Fruit fly (Drosophila melanogaster) whole organism, embryonic: ENCODE measurements around the gene Catsup.

Source experiments
- B-H2 ChIP-seq: fragments of 200-800 bp; sonication (Bioruptor generic); optimal IDR thresholded peaks from 2 replicates; lab custom pipeline; 2018; ENCODE audit warnings: missing biosample characterization, mild to moderate bottlenecking, missing genetic modification characterization
- Bgb ChIP-seq: fragments of 200-800 bp; sonication (Bioruptor generic); IDR thresholded peaks from 2 replicates; pipeline ENCODE4 v1.3.6; 2022; ENCODE audit warnings: missing biosample characterization, missing genetic modification characterization; ENCODE audit not compliant: partially characterized antibody
- Bteb2 ChIP-seq: fragments of 200-800 bp; sonication (Bioruptor generic); optimal IDR thresholded peaks from 2 replicates; lab custom pipeline; 2016; ENCODE audit warnings: missing biosample characterization, missing genetic modification characterization
- C15 ChIP-seq: fragments of 200-800 bp; sonication (Bioruptor generic); IDR thresholded peaks from 3 replicates; pipeline ENCODE4 v1.3.6; 2022; ENCODE audit warnings: missing biosample characterization, missing genetic modification characterization
- CG10267 ChIP-seq: fragments of 200-800 bp; sonication (Bioruptor generic); optimal IDR thresholded peaks from 2 replicates; lab custom pipeline; 2018; ENCODE audit warnings: missing biosample characterization, mild to moderate bottlenecking, missing genetic modification characterization, moderate library complexity
- CG11093 ChIP-seq: fragments of 200-800 bp; sonication (Bioruptor generic); IDR thresholded peaks from 3 replicates; pipeline ENCODE4 v1.3.6; 2022; ENCODE audit warnings: missing biosample characterization, missing genetic modification characterization
- CG12236 ChIP-seq: fragments of 200-800 bp; sonication (Bioruptor generic); optimal IDR thresholded peaks from 2 replicates; lab custom pipeline; 2016; ENCODE audit warnings: missing biosample characterization, missing genetic modification characterization
- CG12299 ChIP-seq: fragments of 200-800 bp; sonication (Bioruptor generic); optimal IDR thresholded peaks from 2 replicates; lab custom pipeline; 2018; ENCODE audit warnings: missing biosample characterization, mild to moderate bottlenecking, missing genetic modification characterization
- CG12659 ChIP-seq: fragments of 200-800 bp; sonication (Bioruptor generic); optimal IDR thresholded peaks from 3 replicates; lab custom pipeline; 2017; ENCODE audit warnings: mild to moderate bottlenecking, missing biosample characterization, missing genetic modification reagents, missing genetic modification characterization
- CG30431 ChIP-seq: fragments of 200-800 bp; sonication (Bioruptor generic); optimal IDR thresholded peaks from 2 replicates; lab custom pipeline; 2017; ENCODE audit warnings: missing biosample characterization, missing genetic modification characterization
- CG31224 ChIP-seq: fragments of 200-800 bp; sonication (Bioruptor generic); IDR thresholded peaks from 2 replicates; pipeline ENCODE4 v1.3.6; 2022; ENCODE audit warnings: missing biosample characterization, missing genetic modification characterization
- CG4424 ChIP-seq: fragments of 200-800 bp; sonication (Bioruptor generic); optimal IDR thresholded peaks from 3 replicates; lab custom pipeline; 2016; ENCODE audit warnings: missing biosample characterization, missing genetic modification characterization
- CG4617 ChIP-seq: fragments of 200-800 bp; sonication (Bioruptor generic); optimal IDR thresholded peaks from 3 replicates; lab custom pipeline; 2016; ENCODE audit warnings: missing biosample characterization, missing genetic modification characterization, borderline replicate concordance
- CG8290 ChIP-seq, 3 experiments: fragments of 200-800 bp; sonication (Bioruptor generic); optimal IDR thresholded peaks; 2 replicates each; lab custom pipeline; 2016 to 2019; ENCODE audit warnings: missing biosample characterization in 3 of 3, missing genetic modification characterization in 3 of 3, mild to moderate bottlenecking in 2 of 3, moderate library complexity in 1 of 3
- CG8359 ChIP-seq: fragments of 200-800 bp; sonication (Bioruptor generic); optimal IDR thresholded peaks from 2 replicates; lab custom pipeline; 2017; ENCODE audit warnings: missing biosample characterization, mild to moderate bottlenecking, missing genetic modification characterization, borderline replicate concordance
- CG8765 ChIP-seq: fragments of 200-800 bp; sonication (Bioruptor generic); IDR thresholded peaks from 2 replicates; pipeline ENCODE4 v1.3.6; 2022; ENCODE audit warnings: missing biosample characterization, missing genetic modification characterization
- E2f2 ChIP-seq: fragments of 200-800 bp; sonication (Bioruptor generic); IDR thresholded peaks from 2 replicates; pipeline ENCODE4 v1.3.6; 2022; ENCODE audit warnings: missing biosample characterization, missing genetic modification characterization
- HmgZ ChIP-seq: fragments of 200-800 bp; sonication (Bioruptor generic); optimal IDR thresholded peaks from 2 replicates; lab custom pipeline; 2018; ENCODE audit warnings: missing biosample characterization, mild to moderate bottlenecking, missing genetic modification characterization
- Hr78 ChIP-seq, 2 experiments: fragments of 200-800 bp in 1 of 2; fragments of >200 bp in 1 of 2; sonication (Bioruptor generic) in 1 of 2; optimal IDR thresholded peaks; 2 replicates each; lab custom pipeline; 2017 to 2019; ENCODE audit warnings: missing biosample characterization in 2 of 2, missing genetic modification characterization in 2 of 2, mild to moderate bottlenecking in 1 of 2, moderate library complexity in 1 of 2
- Kr ChIP-seq: fragments of 200-800 bp; sonication (Bioruptor generic); optimal IDR thresholded peaks from 2 replicates; lab custom pipeline; 2017; ENCODE audit warnings: missing biosample characterization, mild to moderate bottlenecking, missing genetic modification characterization
- Myb ChIP-seq: fragments of 200-800 bp; sonication (Bioruptor generic); optimal IDR thresholded peaks from 2 replicates; lab custom pipeline; 2016; ENCODE audit warnings: missing biosample characterization, missing genetic modification characterization
- Nf-YB ChIP-seq: fragments of 200-800 bp; sonication (Bioruptor generic); optimal IDR thresholded peaks from 3 replicates; lab custom pipeline; 2019; ENCODE audit warnings: missing biosample characterization, mild to moderate bottlenecking, missing genetic modification characterization, moderate library complexity
- NfI ChIP-seq: fragments of 200-800 bp; sonication (Bioruptor generic); optimal IDR thresholded peaks from 3 replicates; lab custom pipeline; 2018; ENCODE audit warnings: missing biosample characterization, mild to moderate bottlenecking, missing genetic modification characterization, moderate library complexity
- Opbp ChIP-seq: fragments of 200-800 bp; sonication (Bioruptor generic); IDR thresholded peaks from 3 replicates; pipeline ENCODE4 v1.3.6; 2022; ENCODE audit warnings: missing biosample characterization, missing genetic modification characterization; ENCODE audit not compliant: partially characterized antibody
- Six4 ChIP-seq: fragments of 200-800 bp; sonication (Bioruptor generic); optimal IDR thresholded peaks from 2 replicates; lab custom pipeline; 2016; ENCODE audit warnings: missing biosample characterization, missing genetic modification characterization
- ac ChIP-seq: fragments of 200-800 bp; sonication (Bioruptor generic); optimal IDR thresholded peaks from 3 replicates; lab custom pipeline; 2017; ENCODE audit warnings: missing biosample characterization, mild to moderate bottlenecking, missing genetic modification characterization
- al ChIP-seq: fragments of 200-800 bp; sonication (Bioruptor generic); IDR thresholded peaks from 2 replicates; pipeline ENCODE4 v1.3.6; 2022; ENCODE audit warnings: missing biosample characterization, missing genetic modification characterization
- ash1 ChIP-seq: fragments of 200-800 bp; sonication (Bioruptor generic); optimal IDR thresholded peaks from 2 replicates; lab custom pipeline; 2018; ENCODE audit warnings: missing biosample characterization, mild to moderate bottlenecking, missing genetic modification characterization
- croc ChIP-seq: fragments of 200-800 bp; sonication (Bioruptor generic); conservative IDR thresholded peaks from 3 replicates; pipeline ENCODE4 v1.3.6; 2022; ENCODE audit warnings: missing biosample characterization, missing genetic modification characterization
- da ChIP-seq: fragments of 200-800 bp; sonication (Bioruptor generic); optimal IDR thresholded peaks from 2 replicates; lab custom pipeline; 2016; ENCODE audit warnings: missing biosample characterization, missing genetic modification characterization
- dimm ChIP-seq: fragments of 200-800 bp; sonication (Bioruptor generic); IDR thresholded peaks from 2 replicates; pipeline ENCODE4 v1.3.6; 2022; ENCODE audit warnings: missing biosample characterization, missing genetic modification characterization
- eyg ChIP-seq: fragments of 200-800 bp; sonication (Bioruptor generic); optimal IDR thresholded peaks from 3 replicates; lab custom pipeline; 2016; ENCODE audit warnings: missing biosample characterization, missing genetic modification characterization
- gfzf ChIP-seq: fragments of 200-800 bp; sonication (Bioruptor generic); optimal IDR thresholded peaks from 2 replicates; lab custom pipeline; 2016; ENCODE audit warnings: missing biosample characterization, mild to moderate bottlenecking, missing genetic modification characterization, moderate library complexity
- grau ChIP-seq: fragments of 200-800 bp; optimal IDR thresholded peaks from 3 replicates; lab custom pipeline; 2019; ENCODE audit warnings: missing biosample characterization, mild to moderate bottlenecking, missing genetic modification characterization, moderate library complexity
- hb ChIP-seq: fragments of 200-800 bp; sonication (Bioruptor generic); IDR thresholded peaks from 3 replicates; pipeline ENCODE4 v1.3.6; 2022; ENCODE audit warnings: missing biosample characterization, missing genetic modification characterization; ENCODE audit not compliant: partially characterized antibody
- hkb ChIP-seq, 2 experiments: fragments of 200-800 bp in 1 of 2; fragments of >200 bp in 1 of 2; sonication (Bioruptor generic) in 1 of 2; IDR thresholded peaks in 1 of 2; optimal IDR thresholded peaks in 1 of 2; 2 replicates each; pipeline versions ENCODE4 v1.3.6 to Lab custom; 2017 to 2022; ENCODE audit warnings: missing biosample characterization in 1 of 2, missing genetic modification characterization in 1 of 2
- lmd ChIP-seq: fragments of 200-800 bp; sonication (Bioruptor generic); IDR thresholded peaks from 2 replicates; pipeline ENCODE4 v1.3.6; 2022; ENCODE audit warnings: missing biosample characterization, missing genetic modification characterization
- mam ChIP-seq: fragments of 200-800 bp; sonication (Bioruptor generic); optimal IDR thresholded peaks from 3 replicates; lab custom pipeline; 2016; ENCODE audit warnings: missing biosample characterization, missing genetic modification characterization
- odd ChIP-seq: fragments of 200-800 bp; sonication (Bioruptor generic); optimal IDR thresholded peaks from 2 replicates; lab custom pipeline; 2017; ENCODE audit warnings: missing biosample characterization, mild to moderate bottlenecking, missing genetic modification characterization
- onecut ChIP-seq: fragments of 200-800 bp; sonication (Bioruptor generic); IDR thresholded peaks from 2 replicates; pipeline ENCODE4 v1.3.6; 2022; ENCODE audit warnings: missing biosample characterization, missing genetic modification characterization
- pfk ChIP-seq: fragments of 200-800 bp; sonication (Bioruptor generic); optimal IDR thresholded peaks from 2 replicates; lab custom pipeline; 2018; ENCODE audit warnings: missing biosample characterization, mild to moderate bottlenecking, missing genetic modification characterization, moderate library complexity
- phol ChIP-seq: fragments of 200-800 bp; sonication (Bioruptor generic); optimal IDR thresholded peaks from 3 replicates; lab custom pipeline; 2018; ENCODE audit warnings: missing biosample characterization, mild to moderate bottlenecking, missing genetic modification characterization, moderate library complexity
- run ChIP-seq: fragments of 200-800 bp; sonication (Bioruptor generic); optimal IDR thresholded peaks from 3 replicates; lab custom pipeline; 2018; ENCODE audit warnings: missing biosample characterization, mild to moderate bottlenecking, missing genetic modification characterization
- slbo ChIP-seq: fragments of 200-800 bp; sonication (Bioruptor generic); IDR thresholded peaks from 2 replicates; pipeline ENCODE4 v1.3.6; 2022; ENCODE audit warnings: missing biosample characterization, missing genetic modification characterization
- sob ChIP-seq: fragments of 200-800 bp; sonication (Bioruptor generic); IDR thresholded peaks from 2 replicates; pipeline ENCODE4 v1.3.6; 2022; ENCODE audit warnings: missing biosample characterization, missing genetic modification characterization
- sqz ChIP-seq: fragments of 200-800 bp; sonication (Bioruptor generic); optimal IDR thresholded peaks from 3 replicates; lab custom pipeline; 2018; ENCODE audit warnings: missing biosample characterization, mild to moderate bottlenecking, missing genetic modification characterization
- zen ChIP-seq: fragments of 200-800 bp; sonication (Bioruptor generic); optimal IDR thresholded peaks from 3 replicates; lab custom pipeline; 2018; ENCODE audit warnings: missing biosample characterization, mild to moderate bottlenecking, missing genetic modification characterization, moderate library complexity
- zfh2 ChIP-seq: fragments of 200-800 bp; sonication (Bioruptor generic); optimal IDR thresholded peaks from 2 replicates; lab custom pipeline; 2016; ENCODE audit warnings: missing biosample characterization, missing genetic modification characterization

The Catsup gene

DNA sequence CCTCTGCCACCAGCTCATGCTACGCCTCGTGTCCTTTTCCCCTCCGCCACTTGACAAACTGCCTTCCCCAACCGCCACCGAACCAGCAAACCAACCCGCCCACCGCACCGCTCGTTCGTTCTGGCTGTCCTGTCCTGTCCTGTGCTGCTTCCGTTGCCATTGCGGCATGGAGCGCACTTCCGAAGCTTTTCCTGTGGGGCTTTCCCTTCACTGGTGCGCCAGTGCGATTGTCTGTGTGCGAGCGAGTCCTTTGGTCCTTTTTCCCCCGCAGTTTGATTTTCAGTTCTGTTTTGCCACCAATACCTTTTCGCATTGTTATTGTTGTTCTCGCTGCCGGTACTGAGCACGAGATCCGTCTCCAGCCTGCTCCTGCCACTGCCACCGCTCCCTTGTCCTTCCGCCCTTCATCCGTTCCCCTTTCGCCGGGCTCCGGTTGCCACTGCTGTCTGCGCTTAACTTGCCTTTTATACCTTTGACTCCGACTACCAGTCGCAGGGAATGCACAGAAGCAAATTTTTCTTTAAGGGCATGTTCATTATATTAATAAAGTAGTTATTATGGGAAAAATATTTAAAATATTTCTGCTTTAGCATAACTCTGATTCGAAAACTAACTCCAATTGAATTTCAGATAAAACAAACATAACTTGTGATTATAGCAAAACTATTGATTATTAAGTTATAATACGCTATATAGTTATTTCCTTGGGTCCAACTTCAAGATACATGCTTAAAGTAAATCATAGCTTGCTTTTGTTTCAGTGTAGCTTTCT lies 17.5 kb upstream of the Catsup start (continued):
- TF ChIP-seq CG4424 (GFP tag; lab: Kevin White, UChicago): peak; percentile 43
- TF ChIP-seq E2f2 (GFP tag; lab: Robert Waterston, UW): peak; percentile 25; the same call in 1 of the 2 replicates
- TF ChIP-seq zfh2: no peak
- TF ChIP-seq CG31224: no peak
- TF ChIP-seq sqz: peak; percentile 39
- TF ChIP-seq C15 (GFP tag; lab: Robert Waterston, UW): no peak
- TF ChIP-seq ash1 (GFP tag; lab: Kevin White, UChicago): no peak
- TF ChIP-seq CG11093 (GFP tag; lab: Robert Waterston, UW): peak; percentile 10; the same call in 1 of the 3 replicates
- peak; percentile 40 for TF ChIP-seq Bteb2 (GFP tag; lab: Kevin White, UChicago)
- peak in 1 of 2 experiments; percentile 21 for TF ChIP-seq Hr78 (GFP tag; optimal IDR thresholded peaks at IDR 0.05; lab: Kevin White, UChicago)
- no peak for TF ChIP-seq CG8290 (GFP tag; optimal IDR thresholded peaks at IDR 0.05; lab: Kevin White, UChicago)
- peak in 1 of 2 experiments; percentile 22 for TF ChIP-seq CG8290 (tag; optimal IDR thresholded peaks at IDR 0.05; lab: Kevin White, UChicago)
- TF ChIP-seq Nf-YB (GFP tag; lab: Kevin White, UChicago): peak; percentile 57
- no peak for TF ChIP-seq Opbp (GFP tag; lab: Robert Waterston, UW)
- TF ChIP-seq croc: no peak; the same call in 2 of the 3 replicates
- no peak for TF ChIP-seq hkb (optimal IDR thresholded peaks at IDR 0.05; lab: Kevin White, UChicago)
- peak; percentile 68 for TF ChIP-seq hkb (GFP tag; IDR thresholded peaks at IDR 0.05; lab: Robert Waterston, UW)
- peak; percentile 84 for TF ChIP-seq grau (tag; lab: Kevin White, UChicago)
- TF ChIP-seq pfk (GFP tag; lab: Kevin White, UChicago): no peak
- TF ChIP-seq slbo (GFP tag; lab: Robert Waterston, UW): peak; percentile 67
- no peak for TF ChIP-seq da (GFP tag; lab: Kevin White, UChicago)
- no peak for TF ChIP-seq hb (GFP tag; lab: Robert Waterston, UW)
- TF ChIP-seq NfI: peak; percentile 71
- no peak for TF ChIP-seq CG4617
- no peak for TF ChIP-seq dimm (GFP tag; lab: Robert Waterston, UW)
- TF ChIP-seq CG12236 (GFP tag; lab: Kevin White, UChicago): no peak
- peak; percentile 55 for TF ChIP-seq onecut (GFP tag; lab: Robert Waterston, UW)
- TF ChIP-seq Kr (GFP tag; lab: Kevin White, UChicago): no peak
- peak; percentile 63 for TF ChIP-seq CG12299 (tag; lab: Kevin White, UChicago)
- TF ChIP-seq mam (GFP tag; lab: Kevin White, UChicago): peak; percentile 51
- no peak for TF ChIP-seq Six4 (GFP tag; lab: Kevin White, UChicago)
- no peak for TF ChIP-seq eyg (GFP tag; lab: Kevin White, UChicago)
- no peak for TF ChIP-seq Myb (GFP tag; lab: Kevin White, UChicago)
- peak; percentile 13 for TF ChIP-seq CG8359 (GFP tag; lab: Kevin White, UChicago)
- peak; percentile 55 for TF ChIP-seq lmd (GFP tag; lab: Robert Waterston, UW)
- TF ChIP-seq HmgZ: peak; percentile 65
- peak; percentile 38 for TF ChIP-seq run (tag; lab: Kevin White, UChicago)
- no peak for TF ChIP-seq ac (GFP tag; lab: Kevin White, UChicago)
- TF ChIP-seq CG8765 (GFP tag; lab: Robert Waterston, UW): no peak
- TF ChIP-seq gfzf: no peak
- no peak; the same call in 1 of the 2 replicates for TF ChIP-seq Bgb
- TF ChIP-seq odd (GFP tag; lab: Kevin White, UChicago): peak; percentile 58
- TF ChIP-seq sob (GFP tag; lab: Robert Waterston, UW): peak; percentile 28; the same call in 1 of the 2 replicates
- TF ChIP-seq CG30431 (GFP tag; lab: Kevin White, UChicago): no peak
- peak; percentile 75 for TF ChIP-seq phol (tag; lab: Kevin White, UChicago)
- TF ChIP-seq zen (tag; lab: Kevin White, UChicago): no peak
- peak; percentile 63 for TF ChIP-seq CG10267 (tag; lab: Kevin White, UChicago)
- peak; percentile 23; the same call in 1 of the 2 replicates for TF ChIP-seq al (GFP tag; lab: Robert Waterston, UW)
- peak; percentile 67 for TF ChIP-seq B-H2 (GFP tag; lab: Kevin White, UChicago)
- peak; percentile 78 for TF ChIP-seq CG12659 (GFP tag; lab: Kevin White, UChicago)
